Fruit fly (Drosophila melanogaster): Measurements from ENCODE around the gene twy.

twy gene

DNA sequence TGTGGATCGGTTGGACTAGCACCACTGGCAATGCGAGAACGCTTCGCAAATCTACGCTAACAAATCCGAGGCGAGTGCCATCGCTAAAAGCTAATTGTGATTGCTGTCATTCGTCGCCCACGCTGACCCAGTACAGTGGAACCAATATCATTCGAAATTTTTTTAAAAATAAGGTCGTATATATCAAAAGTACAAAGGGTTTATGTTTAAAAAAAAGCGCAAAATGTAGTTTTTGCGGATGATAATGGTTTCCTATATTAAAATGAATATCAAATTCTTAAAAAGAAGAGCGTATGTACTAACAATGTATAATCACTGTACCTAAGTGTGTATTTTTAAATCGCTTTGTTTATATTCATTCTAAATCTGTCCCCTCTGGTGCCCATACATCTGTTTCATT lies 7.8 kb downstream of the twy start (continued):
- TF ChIP-seq D (optimal IDR thresholded peaks at IDR 0.05) (no peak), D (GFP tag; optimal IDR thresholded peaks at IDR 0.05) (no peak), schlank (tag; optimal IDR thresholded peaks at IDR 0.05) (no peak), CTCF (GFP tag; optimal IDR thresholded peaks at IDR 0.05) (no peak), CG10959 (GFP tag; IDR thresholded peaks at IDR 0.05) (no peak), CG12769 (tag; optimal IDR thresholded peaks at IDR 0.05) (no peak), CG16863 (GFP tag; optimal IDR thresholded peaks at IDR 0.05) (peak; percentile 19), CG17568 (GFP tag; optimal IDR thresholded peaks at IDR 0.05) (no peak), CG11093 (GFP tag; IDR thresholded peaks at IDR 0.05) (no peak), sens (GFP tag) (peak; percentile 60), CG4820 (GFP tag; optimal IDR thresholded peaks at IDR 0.05) (peak; percentile 5), CG11456 (GFP tag; IDR thresholded peaks at IDR 0.05) (peak; percentile 49; the same call in 2 of the 3 replicates), CG12236 (GFP tag; optimal IDR thresholded peaks at IDR 0.05) (no peak), Hmr (GFP tag; optimal IDR thresholded peaks at IDR 0.05) (no peak), CG15011 (GFP tag; optimal IDR thresholded peaks at IDR 0.05) (peak; percentile 4), Optix (GFP tag; IDR thresholded peaks at IDR 0.05) (no peak), Xrp1 (GFP tag; IDR thresholded peaks at IDR 0.05) (no peak; the same call in 1 of the 2 replicates), nmo (GFP tag; optimal IDR thresholded peaks at IDR 0.05) (peak; percentile 24), CG2202 (tag; optimal IDR thresholded peaks at IDR 0.05) (no peak), hb (GFP tag; IDR thresholded peaks at IDR 0.05; ENCODE audit: partially characterized antibody) (no peak), corto (GFP tag; optimal IDR thresholded peaks at IDR 0.05) (no peak), caup (GFP tag; optimal IDR thresholded peaks at IDR 0.05; ENCODE audit: severe bottlenecking) (peak; percentile 18), Myb (GFP tag; optimal IDR thresholded peaks at IDR 0.05) (no peak), pho (GFP tag; optimal IDR thresholded peaks at IDR 0.05) (peak; percentile 29), lilli (GFP tag; optimal IDR thresholded peaks at IDR 0.05) (peak; percentile 57), Kr (GFP tag; optimal IDR thresholded peaks at IDR 0.05) (no peak), pb (GFP tag; optimal IDR thresholded peaks at IDR 0.05) (no peak), Atf6 (GFP tag; IDR thresholded peaks at IDR 0.05) (peak; percentile 40; the same call in 1 of the 2 replicates), az2 (GFP tag; optimal IDR thresholded peaks at IDR 0.05) (peak; percentile 26), sob (GFP tag; IDR thresholded peaks at IDR 0.05) (peak; percentile 62; the same call in 1 of the 2 replicates), slp2 (GFP tag; optimal IDR thresholded peaks at IDR 0.05) (no peak), CG7839 (tag; optimal IDR thresholded peaks at IDR 0.05) (no peak), prd (optimal IDR thresholded peaks at IDR 0.05) (no peak), prd (GFP tag; IDR thresholded peaks at IDR 0.05) (peak; percentile 54; the same call in 2 of the 3 replicates), hkb (optimal IDR thresholded peaks at IDR 0.05) (no peak), hkb (GFP tag; IDR thresholded peaks at IDR 0.05) (peak; percentile 71), CG5245 (GFP tag; optimal IDR thresholded peaks at IDR 0.05) (peak; percentile 8), CG9876 (GFP tag; optimal IDR thresholded peaks at IDR 0.05) (no peak), sc (optimal IDR thresholded peaks at IDR 0.05) (no peak), sc (GFP tag; optimal IDR thresholded peaks at IDR 0.05) (no peak), CG17802 (tag; optimal IDR thresholded peaks at IDR 0.05) (no peak), Taf1 (GFP tag; IDR thresholded peaks at IDR 0.05) (0 out of 2 replicates have a peak, but pooled peaks have one; percentile 15), Doc2 (GFP tag; IDR thresholded peaks at IDR 0.05) (no peak), knrl (GFP tag; IDR thresholded peaks at IDR 0.05; ENCODE audit: partially characterized antibody) (no peak), CG12659 (GFP tag; optimal IDR thresholded peaks at IDR 0.05) (peak; percentile 45), cas (GFP tag; IDR thresholded peaks at IDR 0.05) (0 out of 2 replicates have a peak, but pooled peaks have one; percentile 46), gce (GFP tag; IDR thresholded peaks at IDR 0.05) (no peak), CG17328 (GFP tag; IDR thresholded peaks at IDR 0.05) (peak; percentile 37; the same call in 1 of the 2 replicates), pros (GFP tag; optimal IDR thresholded peaks at IDR 0.05) (no peak), Sry-δ (GFP tag; optimal IDR thresholded peaks at IDR 0.05) (peak; percentile 14), lab (GFP tag; optimal IDR thresholded peaks at IDR 0.05) (no peak), zen (tag; optimal IDR thresholded peaks at IDR 0.05) (no peak), grau (tag; optimal IDR thresholded peaks at IDR 0.05) (peak; percentile 82)
